Worm (Caenorhabditis elegans): ENCODE measurements around the gene copb-2.

copb-2 gene

ce11 chrIV:9488315-9488714, 28.8 kb downstream of the copb-2 start, which contains the start of gene sru-1:
Gene sru-1 (plus strand): TSS chrIV:9488615.
- TF ChIP-seq pqm-1 (tag; optimal IDR thresholded peaks at IDR 0.05): no peak
- no peak for TF ChIP-seq lsy-12 (tag; optimal IDR thresholded peaks at IDR 0.05)
- TF ChIP-seq lin-39 (tag; optimal IDR thresholded peaks at IDR 0.05): no peak
- TF ChIP-seq ama-1 (optimal IDR thresholded peaks at IDR 0.05): no peak
- TF ChIP-seq R02D3.7 (tag; optimal IDR thresholded peaks at IDR 0.05): no peak
- TF ChIP-seq unc-39 (tag; optimal IDR thresholded peaks at IDR 0.05): no peak
- TF ChIP-seq nhr-25 (tag; optimal IDR thresholded peaks at IDR 0.05): no peak
- TF ChIP-seq ZK546.5 (tag; optimal IDR thresholded peaks at IDR 0.05): no peak
- TF ChIP-seq mml-1 (tag; optimal IDR thresholded peaks at IDR 0.05): no peak
- TF ChIP-seq hmg-11 (tag; optimal IDR thresholded peaks at IDR 0.05): no peak
- no peak for TF ChIP-seq nhr-11 (tag; optimal IDR thresholded peaks at IDR 0.05)
- TF ChIP-seq nhr-237 (tag; optimal IDR thresholded peaks at IDR 0.05): no peak
- no peak for TF ChIP-seq nhr-23 (tag; optimal IDR thresholded peaks at IDR 0.05)
- no peak for TF ChIP-seq ceh-16 (tag; optimal IDR thresholded peaks at IDR 0.05)

ce11 chrIV:9490320-9490719, 30.8 kb downstream of the copb-2 start, which contains the start of gene sru-6:
Gene sru-6 (plus strand): TSS chrIV:9490620.
- TF ChIP-seq unc-39 (tag; optimal IDR thresholded peaks at IDR 0.05) (no peak), zag-1 (tag; optimal IDR thresholded peaks at IDR 0.05) (no peak), nhr-28 (tag; optimal IDR thresholded peaks at IDR 0.05) (no peak), eor-1 (tag; optimal IDR thresholded peaks at IDR 0.05) (no peak), ztf-11 (tag; optimal IDR thresholded peaks at IDR 0.05) (no peak), elt-2 (tag; optimal IDR thresholded peaks at IDR 0.05) (no peak), nhr-76 (tag; optimal IDR thresholded peaks at IDR 0.05) (no peak), ama-1 (optimal IDR thresholded peaks at IDR 0.05) (no peak), nhr-67 (tag; optimal IDR thresholded peaks at IDR 0.05) (no peak), egl-5 (tag; optimal IDR thresholded peaks at IDR 0.05) (no peak)

ce11 chrIV:9496306-9496705, 36.8 kb downstream of the copb-2 start, which contains the start of gene sru-3:
Gene sru-3 (plus strand): TSS chrIV:9496606.
- TF ChIP-seq pqm-1 (tag; optimal IDR thresholded peaks at IDR 0.05): no peak
- TF ChIP-seq egl-5 (tag; optimal IDR thresholded peaks at IDR 0.05): no peak
- no peak for TF ChIP-seq zag-1 (tag; optimal IDR thresholded peaks at IDR 0.05)
- TF ChIP-seq elt-3 (tag; optimal IDR thresholded peaks at IDR 0.05): no peak
- TF ChIP-seq unc-62 (GFP tag; optimal IDR thresholded peaks at IDR 0.05): no peak
- TF ChIP-seq nhr-76 (tag; optimal IDR thresholded peaks at IDR 0.05): no peak
- no peak for TF ChIP-seq lin-39 (tag; optimal IDR thresholded peaks at IDR 0.05)
- TF ChIP-seq ceh-82 (tag; optimal IDR thresholded peaks at IDR 0.05): no peak
- no peak for TF ChIP-seq sea-2 (GFP tag; optimal IDR thresholded peaks at IDR 0.05)
- no peak for TF ChIP-seq fkh-2 (tag; optimal IDR thresholded peaks at IDR 0.05)
- TF ChIP-seq pha-4 (tag; optimal IDR thresholded peaks at IDR 0.05): no peak
- no peak for TF ChIP-seq hmg-11 (tag; optimal IDR thresholded peaks at IDR 0.05)
- TF ChIP-seq ceh-9 (tag; optimal IDR thresholded peaks at IDR 0.05): no peak
- TF ChIP-seq nhr-28 (tag; optimal IDR thresholded peaks at IDR 0.05): no peak
- TF ChIP-seq tbx-2 (tag; optimal IDR thresholded peaks at IDR 0.05): no peak
- no peak for TF ChIP-seq lsy-12 (tag; optimal IDR thresholded peaks at IDR 0.05)
- TF ChIP-seq daf-12 (tag; optimal IDR thresholded peaks at IDR 0.05): no peak

ce11 chrIV:9498088-9498487, 38.6 kb downstream of the copb-2 start, which contains the start of gene sru-4:
Gene sru-4 (plus strand): TSS chrIV:9498388.
- TF ChIP-seq nhr-43 (tag; optimal IDR thresholded peaks at IDR 0.05; ENCODE audit: poor library complexity, severe bottlenecking): no peak
- no peak for TF ChIP-seq skn-1 (tag; optimal IDR thresholded peaks at IDR 0.05)
- no peak for TF ChIP-seq fkh-2 (tag; optimal IDR thresholded peaks at IDR 0.05)
- no peak for TF ChIP-seq pha-4 (tag; optimal IDR thresholded peaks at IDR 0.05)
- no peak for TF ChIP-seq lin-39 (tag; optimal IDR thresholded peaks at IDR 0.05)
- no peak for TF ChIP-seq ztf-11 (tag; optimal IDR thresholded peaks at IDR 0.05)
- TF ChIP-seq nhr-67 (tag; optimal IDR thresholded peaks at IDR 0.05): no peak
- no peak for TF ChIP-seq lsy-12 (tag; optimal IDR thresholded peaks at IDR 0.05)
- TF ChIP-seq elt-1 (tag; optimal IDR thresholded peaks at IDR 0.05): no peak
- TF ChIP-seq ceh-82 (tag; optimal IDR thresholded peaks at IDR 0.05): no peak
- no peak for TF ChIP-seq aly-2 (tag; optimal IDR thresholded peaks at IDR 0.05)
- no peak for TF ChIP-seq nhr-76 (tag; optimal IDR thresholded peaks at IDR 0.05)
- TF ChIP-seq jun-1 (tag; optimal IDR thresholded peaks at IDR 0.05): no peak
- TF ChIP-seq eor-1 (tag; optimal IDR thresholded peaks at IDR 0.05): no peak
